Worm (Caenorhabditis elegans) whole organism, young adult: Measurements from ENCODE around the gene W08E12.6.

Experiments
- B0035.1 ChIP-seq: sonication (generic microtip); optimal IDR thresholded peaks from 2 replicates; lab custom pipeline; 2016; ENCODE audit warnings: missing genetic modification characterization, mild to moderate bottlenecking, missing compliant biosample characterization, missing genotype, missing genetic modification reagents
- B0336.3 ChIP-seq: fragments of 200-800 bp; sonication (Bioruptor generic); IDR thresholded peaks from 2 replicates; pipeline ENCODE4 v1.3.6; 2022; ENCODE audit warnings: missing genetic modification characterization, missing compliant biosample characterization
- D2030.7 ChIP-seq: fragments of 200-800 bp; sonication (Bioruptor generic); IDR thresholded peaks from 2 replicates; pipeline ENCODE4 v1.3.6; 2022; ENCODE audit warnings: missing genetic modification reagents, missing genetic modification characterization, missing compliant biosample characterization
- F23B12.7 ChIP-seq: sonication (generic microtip); optimal IDR thresholded peaks from 2 replicates; lab custom pipeline; 2017; ENCODE audit warnings: missing genetic modification characterization, mild to moderate bottlenecking, missing compliant biosample characterization, antibody characterized with exemption, moderate library complexity; ENCODE audit not compliant: insufficient read depth
- F33H1.4 ChIP-seq: fragments of 200-800 bp; sonication (Bioruptor generic); IDR thresholded peaks from 2 replicates; pipeline ENCODE4 v1.3.6; 2022; ENCODE audit warnings: missing genetic modification reagents, missing genetic modification characterization, missing compliant biosample characterization
- F37B4.10 ChIP-seq: fragments of 200-800 bp; sonication (Bioruptor generic); IDR thresholded peaks from 2 replicates; pipeline ENCODE4 v1.3.6; 2022; ENCODE audit warnings: missing genetic modification characterization, missing compliant biosample characterization
- F49E8.2 ChIP-seq: sonication (generic microtip); optimal IDR thresholded peaks from 3 replicates; lab custom pipeline; 2017; ENCODE audit warnings: missing genetic modification characterization, mild to moderate bottlenecking, missing compliant biosample characterization, antibody characterized with exemption, moderate library complexity; ENCODE audit not compliant: insufficient read depth
- F57A8.1 ChIP-seq: fragments of 200-800 bp; sonication (Bioruptor generic); optimal IDR thresholded peaks from 2 replicates; lab custom pipeline; 2018; ENCODE audit warnings: mild to moderate bottlenecking, missing genetic modification characterization, moderate library complexity, missing compliant biosample characterization
- T26A5.8 ChIP-seq: sonication (generic microtip); optimal IDR thresholded peaks from 2 replicates; lab custom pipeline; 2016; ENCODE audit warnings: missing genetic modification characterization, missing compliant biosample characterization
- Y53F4B.3 ChIP-seq: fragments of 200-800 bp; sonication (Bioruptor generic); IDR thresholded peaks from 2 replicates; pipeline ENCODE4 v1.3.6; 2022; ENCODE audit warnings: missing genetic modification reagents, missing genetic modification characterization, missing compliant biosample characterization
- Y53G8AR.9 ChIP-seq: fragments of 200-800 bp; sonication (Bioruptor generic); conservative IDR thresholded peaks from 2 replicates; pipeline ENCODE4 v1.3.6; 2022; ENCODE audit warnings: missing genetic modification reagents, missing genetic modification characterization, missing compliant biosample characterization
- Y67H2A.10 ChIP-seq: fragments of 200-800 bp; sonication (Bioruptor generic); conservative IDR thresholded peaks from 2 replicates; pipeline ENCODE4 v1.3.6; 2022; ENCODE audit warnings: missing genetic modification reagents, missing genetic modification characterization, missing compliant biosample characterization
- ZK185.1 ChIP-seq: sonication (generic microtip); optimal IDR thresholded peaks from 2 replicates; lab custom pipeline; 2016; ENCODE audit warnings: mild to moderate bottlenecking, missing genetic modification characterization, missing compliant biosample characterization; ENCODE audit not compliant: poor library complexity, severe bottlenecking
- ama-1 ChIP-seq, 3 experiments: fragments of 150-350 bp in 1 of 3; sonication (generic microtip) in 2 of 3; optimal IDR thresholded peaks; 2 replicates each; lab custom pipeline; 2014 to 2018; ENCODE audit warnings: missing biosample characterization in 2 of 3, missing genetic modification characterization in 2 of 3, missing genetic modification reagents in 2 of 3
- aptf-2 ChIP-seq: fragments of 200-800 bp; sonication (Bioruptor generic); conservative IDR thresholded peaks from 2 replicates; pipeline ENCODE4 v1.3.6; 2022; ENCODE audit warnings: missing genetic modification reagents, missing genetic modification characterization, missing compliant biosample characterization
- aptf-3 ChIP-seq: fragments of 200-800 bp; sonication (Bioruptor generic); IDR thresholded peaks from 2 replicates; pipeline ENCODE4 v1.3.6; 2022; ENCODE audit warnings: missing genetic modification characterization, missing compliant biosample characterization
- attf-3 ChIP-seq: fragments of 200-800 bp; sonication (Bioruptor generic); conservative IDR thresholded peaks from 2 replicates; pipeline ENCODE4 v1.3.6; 2022; ENCODE audit warnings: missing genetic modification reagents, missing genetic modification characterization, missing compliant biosample characterization
- attf-5 ChIP-seq: fragments of 200-800 bp; sonication (Bioruptor generic); optimal IDR thresholded peaks from 2 replicates; lab custom pipeline; 2018; ENCODE audit warnings: mild to moderate bottlenecking, missing genetic modification characterization, missing compliant biosample characterization
- ceh-40 ChIP-seq: fragments of 200-800 bp; sonication (Bioruptor generic); IDR thresholded peaks from 2 replicates; pipeline ENCODE4 v1.3.6; 2022; ENCODE audit warnings: missing genetic modification characterization, missing compliant biosample characterization
- ceh-58 ChIP-seq: fragments of 200-800 bp; sonication (Bioruptor generic); IDR thresholded peaks from 2 replicates; pipeline ENCODE4 v1.3.6; 2022; ENCODE audit warnings: missing genetic modification characterization, missing compliant biosample characterization
- chd-7 ChIP-seq: sonication (generic microtip); optimal IDR thresholded peaks from 2 replicates; lab custom pipeline; 2016; ENCODE audit warnings: mild to moderate bottlenecking, missing genetic modification characterization, moderate library complexity, missing compliant biosample characterization
- dox-1 ChIP-seq: fragments of 200-800 bp; sonication (Bioruptor generic); IDR thresholded peaks from 2 replicates; pipeline ENCODE4 v1.3.6; 2022; ENCODE audit warnings: missing genetic modification reagents, missing genetic modification characterization, missing compliant biosample characterization
- efl-1 ChIP-seq: fragments of 150-350 bp; optimal IDR thresholded peaks from 2 replicates; lab custom pipeline; 2014; ENCODE audit warnings: missing biosample characterization, missing genetic modification reagents, missing genetic modification characterization
- egrh-3 ChIP-seq: fragments of 200-800 bp; sonication (Bioruptor generic); IDR thresholded peaks from 2 replicates; pipeline ENCODE4 v1.3.6; 2022; ENCODE audit warnings: missing genetic modification reagents, missing genetic modification characterization, missing compliant biosample characterization
- ekl-4 ChIP-seq: fragments of 200-800 bp; sonication (Bioruptor generic); IDR thresholded peaks from 2 replicates; pipeline ENCODE4 v1.3.6; 2022; ENCODE audit warnings: missing genetic modification reagents, missing genetic modification characterization, missing compliant biosample characterization
- fkh-3 ChIP-seq: sonication (generic microtip); optimal IDR thresholded peaks from 2 replicates; lab custom pipeline; 2016; ENCODE audit warnings: mild to moderate bottlenecking, missing genetic modification characterization, missing compliant biosample characterization
- him-1 ChIP-seq: sonication (generic microtip); optimal IDR thresholded peaks from 2 replicates; lab custom pipeline; 2016; ENCODE audit warnings: missing genotype, missing genetic modification reagents, missing genetic modification characterization, missing compliant biosample characterization
- hlh-26 ChIP-seq: fragments of 200-800 bp; sonication (Bioruptor generic); conservative IDR thresholded peaks from 2 replicates; pipeline ENCODE4 v1.3.6; 2022; ENCODE audit warnings: missing genetic modification reagents, missing genetic modification characterization, missing compliant biosample characterization
- lag-1 ChIP-seq: fragments of 200-800 bp; sonication (Bioruptor generic); IDR thresholded peaks from 2 replicates; pipeline ENCODE4 v1.3.6; 2022; ENCODE audit warnings: missing genetic modification reagents, missing genetic modification characterization, missing compliant biosample characterization
- lin-26 ChIP-seq: fragments of 200-800 bp; sonication (Bioruptor generic); IDR thresholded peaks from 2 replicates; pipeline ENCODE4 v1.3.6; 2022; ENCODE audit warnings: missing genetic modification reagents, missing genetic modification characterization, missing compliant biosample characterization
- lin-54 ChIP-seq: fragments of 200-800 bp; sonication (Bioruptor generic); optimal IDR thresholded peaks from 2 replicates; lab custom pipeline; 2018; ENCODE audit warnings: mild to moderate bottlenecking, missing genetic modification characterization, missing compliant biosample characterization
- madf-10 ChIP-seq: sonication (generic microtip); optimal IDR thresholded peaks from 2 replicates; lab custom pipeline; 2016; ENCODE audit warnings: mild to moderate bottlenecking, missing genetic modification characterization, missing compliant biosample characterization
- madf-3 ChIP-seq: fragments of 200-800 bp; sonication (Bioruptor generic); IDR thresholded peaks from 2 replicates; pipeline ENCODE4 v1.3.6; 2022; ENCODE audit warnings: missing genetic modification reagents, missing genetic modification characterization, missing compliant biosample characterization
- madf-8 ChIP-seq: fragments of 200-800 bp; sonication (Bioruptor generic); conservative IDR thresholded peaks from 2 replicates; pipeline ENCODE4 v1.3.6; 2022; ENCODE audit warnings: missing genetic modification reagents, missing genetic modification characterization, missing compliant biosample characterization
- mxl-1 ChIP-seq: sonication (generic microtip); optimal IDR thresholded peaks from 2 replicates; lab custom pipeline; 2016; ENCODE audit warnings: missing genetic modification characterization, missing compliant biosample characterization
- pha-4 ChIP-seq: fragments of 150-350 bp; sonication (generic microtip); optimal IDR thresholded peaks from 2 replicates; lab custom pipeline; 2014; ENCODE audit warnings: missing biosample characterization, missing genetic modification reagents, missing genetic modification characterization
- rec-8 ChIP-seq, 2 experiments: sonication (generic microtip); optimal IDR thresholded peaks; 2 replicates each; lab custom pipeline; 2016; ENCODE audit warnings: mild to moderate bottlenecking in 2 of 2, missing genetic modification characterization in 2 of 2, missing genetic modification reagents in 2 of 2, missing genotype in 2 of 2, missing biosample characterization in 1 of 2, missing compliant biosample characterization in 1 of 2, moderate library complexity in 1 of 2
- repo-1 ChIP-seq: sonication (generic microtip); optimal IDR thresholded peaks from 2 replicates; lab custom pipeline; 2017; ENCODE audit warnings: mild to moderate bottlenecking, missing genetic modification characterization, missing compliant biosample characterization
- snpc-1.1 ChIP-seq: sonication (generic microtip); optimal IDR thresholded peaks from 2 replicates; lab custom pipeline; 2017; ENCODE audit warnings: missing genetic modification characterization, mild to moderate bottlenecking, missing compliant biosample characterization, antibody characterized with exemption, moderate library complexity, missing genotype, missing genetic modification reagents; ENCODE audit not compliant: insufficient read depth
- snpc-1.3 ChIP-seq: sonication (generic microtip); optimal IDR thresholded peaks from 2 replicates; lab custom pipeline; 2017; ENCODE audit warnings: missing genetic modification characterization, mild to moderate bottlenecking, missing compliant biosample characterization, antibody characterized with exemption, moderate library complexity, missing genotype, missing genetic modification reagents; ENCODE audit not compliant: insufficient read depth
- somi-1 ChIP-seq: fragments of 200-800 bp; sonication (Bioruptor generic); optimal IDR thresholded peaks from 2 replicates; lab custom pipeline; 2018; ENCODE audit warnings: mild to moderate bottlenecking, missing genetic modification characterization, missing compliant biosample characterization
- xnd-1 ChIP-seq: sonication (generic microtip); optimal IDR thresholded peaks from 2 replicates; lab custom pipeline; 2016; ENCODE audit warnings: missing genotype, missing genetic modification reagents, missing genetic modification characterization, missing compliant biosample characterization
- zfh-2 ChIP-seq: fragments of 200-800 bp; sonication (Bioruptor generic); conservative IDR thresholded peaks from 2 replicates; pipeline ENCODE4 v1.3.6; 2022; ENCODE audit warnings: missing genetic modification reagents, missing genetic modification characterization, missing compliant biosample characterization

The W08E12.6 gene

DNA sequence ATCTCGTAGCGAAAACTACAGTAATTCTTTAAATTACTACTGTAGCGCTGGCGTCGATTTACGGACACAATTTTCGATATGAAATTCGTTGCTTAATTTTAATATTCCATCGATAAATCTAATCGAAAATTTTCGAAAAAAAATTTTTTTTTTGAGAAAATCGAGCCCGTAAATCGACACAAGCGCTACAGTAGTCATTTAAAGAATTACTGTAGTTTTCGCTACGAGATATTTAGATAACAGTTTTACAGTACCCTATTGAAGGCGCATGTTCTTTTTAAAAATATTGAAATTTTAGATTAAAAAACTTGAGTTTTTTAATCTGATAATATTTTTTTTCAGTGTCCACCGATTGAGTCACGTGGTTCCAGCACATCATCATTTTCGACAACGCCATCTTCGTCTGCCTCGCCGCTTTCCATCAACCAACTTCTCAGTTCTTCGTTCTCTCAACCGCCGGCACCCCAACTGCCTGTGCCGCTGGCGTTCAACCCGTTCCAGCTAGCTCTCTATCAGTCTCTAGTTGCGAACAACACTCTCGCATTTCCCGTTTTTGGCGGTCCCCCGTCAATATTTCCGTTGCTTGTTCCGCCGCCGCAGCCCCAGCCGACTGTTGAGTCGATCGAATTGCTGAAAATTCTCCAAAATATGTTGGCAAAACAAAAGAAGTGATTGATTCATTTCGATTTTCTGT is 4.5 kb upstream of the W08E12.6 start (continued):
- TF ChIP-seq T26A5.8 (tag; lab: Kevin White, UChicago) (no peak), him-1 (tag; lab: Kevin White, UChicago) (no peak), repo-1 (tag; lab: Kevin White, UChicago) (no peak), ekl-4 (GFP tag; lab: Robert Waterston, UW) (peak; percentile 40; the same call in 1 of the 2 replicates), F57A8.1 (GFP tag; lab: Kevin White, UChicago) (no peak), hlh-26 (GFP tag; lab: Robert Waterston, UW) (no peak), ZK185.1 (tag; lab: Kevin White, UChicago) (no peak), snpc-1.3 (no peak), F33H1.4 (GFP tag; lab: Robert Waterston, UW) (peak; percentile 61), F23B12.7 (no peak), D2030.7 (GFP tag; lab: Robert Waterston, UW) (no peak), B0336.3 (GFP tag; lab: Robert Waterston, UW) (no peak), lag-1 (GFP tag; lab: Robert Waterston, UW) (no peak), snpc-1.1 (no peak), zfh-2 (GFP tag; lab: Robert Waterston, UW) (peak; percentile 61; the same call in 1 of the 2 replicates), xnd-1 (peak; percentile 8), attf-5 (GFP tag; lab: Kevin White, UChicago) (no peak)

DNA sequence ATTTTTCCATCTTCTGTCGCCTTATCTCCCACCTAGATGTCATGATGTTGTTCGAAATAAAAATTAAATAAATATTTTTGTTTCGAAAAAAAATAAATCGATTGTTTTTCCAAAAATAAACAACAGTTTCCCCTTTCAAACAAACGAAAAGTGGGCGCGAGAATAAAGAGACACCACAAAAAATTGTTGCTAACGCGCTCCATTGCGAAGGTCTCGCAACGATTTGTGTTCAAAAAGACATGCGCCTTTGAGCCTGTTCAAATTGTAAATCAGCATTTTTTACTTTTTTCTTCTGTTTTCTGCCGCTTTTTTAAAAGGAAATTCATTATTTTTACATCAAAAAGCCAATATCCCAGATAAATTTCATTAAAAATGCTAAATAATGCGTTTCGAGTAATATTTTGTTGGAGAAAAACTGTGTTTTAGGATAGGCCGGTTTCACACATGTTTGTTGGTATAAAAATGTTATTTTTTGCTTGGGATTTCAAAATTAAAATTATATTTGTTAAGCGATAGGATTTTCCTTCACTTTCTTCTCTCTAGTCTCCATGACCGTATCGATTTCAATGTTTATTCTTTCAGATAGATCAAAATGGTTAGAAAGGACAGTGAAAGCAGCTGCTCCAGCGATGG is 3.7 kb upstream of the W08E12.6 start, which contains the start of gene W08E12.7:
Gene W08E12.7 (plus strand): TSS at position 583 of the 633 bp plus-strand sequence.
- TF ChIP-seq aptf-2 (GFP tag; lab: Robert Waterston, UW), result peak; percentile 62; the same call in 1 of the 2 replicates
- TF ChIP-seq chd-7, result no peak
- TF ChIP-seq attf-5 (GFP tag; lab: Kevin White, UChicago), result peak; percentile 99
- peak; percentile 87 for TF ChIP-seq ZK185.1 (tag; lab: Kevin White, UChicago)
- peak; percentile 95 for TF ChIP-seq pha-4 (tag; lab: Kevin White, UChicago)
- peak; percentile 81; the same call in 1 of the 2 replicates for TF ChIP-seq Y53G8AR.9 (GFP tag; lab: Robert Waterston, UW)
- TF ChIP-seq aptf-3 (GFP tag; lab: Robert Waterston, UW), result no peak
- TF ChIP-seq mxl-1 (tag; lab: Kevin White, UChicago), result no peak
- no peak for TF ChIP-seq ceh-58 (GFP tag; lab: Robert Waterston, UW)
- no peak for TF ChIP-seq zfh-2 (GFP tag; lab: Robert Waterston, UW)
- TF ChIP-seq Y53F4B.3 (GFP tag; lab: Robert Waterston, UW), result peak; percentile 67
- TF ChIP-seq fkh-3, result no peak
- TF ChIP-seq F37B4.10 (GFP tag; lab: Robert Waterston, UW), result no peak
- peak; percentile 12 for TF ChIP-seq somi-1 (GFP tag; lab: Kevin White, UChicago)
- TF ChIP-seq Y67H2A.10 (GFP tag; lab: Robert Waterston, UW), result peak; percentile 85
- TF ChIP-seq lin-26 (GFP tag; lab: Robert Waterston, UW), result peak; percentile 44; the same call in 1 of the 2 replicates
- no peak for TF ChIP-seq hlh-26 (GFP tag; lab: Robert Waterston, UW)
- peak; percentile 74 for TF ChIP-seq ekl-4 (GFP tag; lab: Robert Waterston, UW)
- peak; percentile 96 for TF ChIP-seq dox-1 (GFP tag; lab: Robert Waterston, UW)
- peak; percentile 76 for TF ChIP-seq madf-10 (tag; lab: Kevin White, UChicago)
- TF ChIP-seq lin-54 (GFP tag; lab: Kevin White, UChicago), result peak; percentile 96
- TF ChIP-seq F49E8.2 (tag; lab: Kevin White, UChicago), result peak; percentile 94
- TF ChIP-seq madf-8, result peak; percentile 87
- no peak for TF ChIP-seq ama-1 (optimal IDR thresholded peaks at IDR 0.05; lab: Kevin White, UChicago)
- TF ChIP-seq ama-1 (GFP tag; optimal IDR thresholded peaks at IDR 0.05; lab: Kevin White, UChicago), result peak in 1 of 2 experiments; percentile 43
- peak; percentile 90 for TF ChIP-seq B0336.3 (GFP tag; lab: Robert Waterston, UW)
- TF ChIP-seq madf-3 (GFP tag; lab: Robert Waterston, UW), result peak; percentile 90
- TF ChIP-seq efl-1 (GFP tag; lab: Kevin White, UChicago), result peak; percentile 94
- TF ChIP-seq attf-3 (GFP tag; lab: Robert Waterston, UW), result peak; percentile 74
- TF ChIP-seq repo-1 (tag; lab: Kevin White, UChicago), result no peak
- no peak for TF ChIP-seq egrh-3 (GFP tag; lab: Robert Waterston, UW)
- TF ChIP-seq B0035.1, result no peak
- no peak for TF ChIP-seq ceh-40 (GFP tag; lab: Robert Waterston, UW)
- peak; percentile 32 to 36 for TF ChIP-seq rec-8 (tag; optimal IDR thresholded peaks at IDR 0.05; lab: Kevin White, UChicago)
